Worm (Caenorhabditis elegans) whole organism, L4 larva: ENCODE data around the gene ZK185.4.

ENCODE experiments used
- F10B5.3 ChIP-seq: sonication (generic microtip); optimal IDR thresholded peaks from 2 replicates; lab custom pipeline; 2016; ENCODE audit warnings: mild to moderate bottlenecking, missing genetic modification characterization, missing compliant biosample characterization
- F26F4.8 ChIP-seq: fragments of 200-800 bp; sonication (Bioruptor generic); conservative IDR thresholded peaks from 2 replicates; pipeline ENCODE4 v1.3.6; 2022; ENCODE audit warnings: missing genetic modification characterization, missing compliant biosample characterization
- Y105C5A.15 ChIP-seq: fragments of 200-800 bp; sonication (Bioruptor generic); IDR thresholded peaks from 2 replicates; pipeline ENCODE4 v1.3.6; 2022; ENCODE audit warnings: missing genetic modification characterization, missing compliant biosample characterization
- aha-1 ChIP-seq: fragments of 150-350 bp; peaks from one replicate; lab custom pipeline; 2014; ENCODE audit warnings: missing biosample characterization, missing genetic modification characterization
- aly-2 ChIP-seq: sonication (generic microtip); optimal IDR thresholded peaks from 2 replicates; lab custom pipeline; 2018; ENCODE audit warnings: missing biosample characterization, missing genetic modification characterization
- ama-1 ChIP-seq: fragments of 150-350 bp; optimal IDR thresholded peaks from 2 replicates; lab custom pipeline; 2014; ENCODE audit warnings: inconsistent platforms, mixed read lengths
- arid-1 ChIP-seq: fragments of 200-800 bp; sonication (Bioruptor generic); conservative IDR thresholded peaks from 2 replicates; pipeline ENCODE4 v1.3.6; 2022; ENCODE audit warnings: missing genetic modification reagents, missing genetic modification characterization, missing compliant biosample characterization
- ceh-20 ChIP-seq: fragments of 200-800 bp; sonication (Bioruptor generic); IDR thresholded peaks from 2 replicates; pipeline ENCODE4 v1.3.6; 2022; ENCODE audit warnings: missing genetic modification reagents, missing genetic modification characterization, missing compliant biosample characterization
- ceh-62 ChIP-seq: sonication (generic microtip); optimal IDR thresholded peaks from 2 replicates; lab custom pipeline; 2017; ENCODE audit warnings: missing biosample characterization, missing genetic modification characterization
- ceh-82 ChIP-seq: sonication (generic microtip); optimal IDR thresholded peaks from 2 replicates; lab custom pipeline; 2017; ENCODE audit warnings: missing biosample characterization, missing genetic modification characterization
- cey-2 ChIP-seq: sonication (generic microtip); optimal IDR thresholded peaks from 3 replicates; lab custom pipeline; 2017; ENCODE audit warnings: missing genetic modification characterization, mild to moderate bottlenecking, missing compliant biosample characterization, antibody characterized with exemption, borderline replicate concordance; ENCODE audit not compliant: insufficient read depth
- dmd-6 ChIP-seq: fragments of 200-800 bp; sonication (Bioruptor generic); IDR thresholded peaks from 2 replicates; pipeline ENCODE4 v1.3.6; 2022; ENCODE audit warnings: missing genetic modification reagents, missing genetic modification characterization, missing compliant biosample characterization
- duxl-1 ChIP-seq: sonication (generic microtip); optimal IDR thresholded peaks from 2 replicates; lab custom pipeline; 2016; ENCODE audit warnings: mild to moderate bottlenecking, missing genetic modification characterization, moderate library complexity, missing compliant biosample characterization; ENCODE audit not compliant: poor library complexity
- dve-1 ChIP-seq: sonication (generic microtip); optimal IDR thresholded peaks from 2 replicates; lab custom pipeline; 2017; ENCODE audit warnings: antibody characterized with exemption, mild to moderate bottlenecking, missing genetic modification characterization, missing compliant biosample characterization; ENCODE audit not compliant: insufficient read depth
- fkh-10 ChIP-seq: fragments of 150-350 bp; optimal IDR thresholded peaks from 2 replicates; lab custom pipeline; 2014; ENCODE audit warnings: missing biosample characterization, missing genetic modification reagents, missing genetic modification characterization
- gei-8 ChIP-seq: fragments of 200-800 bp; sonication (Bioruptor generic); optimal IDR thresholded peaks from 2 replicates; lab custom pipeline; 2018; ENCODE audit warnings: mild to moderate bottlenecking, missing genetic modification characterization, missing compliant biosample characterization
- hif-1 ChIP-seq, 2 experiments: sonication (generic microtip); optimal IDR thresholded peaks; 2 replicates each; lab custom pipeline; 2016 to 2017; ENCODE audit warnings: missing compliant biosample characterization in 2 of 2, missing genetic modification characterization in 2 of 2, missing genetic modification reagents in 2 of 2, missing genotype in 2 of 2, mild to moderate bottlenecking in 1 of 2
- hlh-11 ChIP-seq: fragments of 200-800 bp; sonication (Bioruptor generic); optimal IDR thresholded peaks from 2 replicates; lab custom pipeline; 2018; ENCODE audit warnings: mild to moderate bottlenecking, missing genetic modification characterization, missing compliant biosample characterization
- hmg-1.1 ChIP-seq: fragments of 200-800 bp; sonication (Bioruptor generic); IDR thresholded peaks from 2 replicates; pipeline ENCODE4 v1.3.6; 2022; ENCODE audit warnings: missing genetic modification reagents, missing genetic modification characterization, missing compliant biosample characterization
- lim-7 ChIP-seq: fragments of 200-800 bp; sonication (Bioruptor generic); IDR thresholded peaks from 2 replicates; pipeline ENCODE4 v1.3.6; 2022; ENCODE audit warnings: missing genetic modification characterization, missing compliant biosample characterization
- lin-15B ChIP-seq: fragments of 150-350 bp; sonication (generic microtip); optimal IDR thresholded peaks from 3 replicates; lab custom pipeline; 2014; ENCODE audit warnings: missing biosample characterization, missing genetic modification characterization
- lir-3 ChIP-seq: sonication (generic microtip); optimal IDR thresholded peaks from 2 replicates; lab custom pipeline; 2016; ENCODE audit warnings: mild to moderate bottlenecking, missing genetic modification characterization, missing compliant biosample characterization
- lsy-2 ChIP-seq, 2 experiments: fragments of 150-350 bp in 1 of 2; sonication (generic microtip) in 1 of 2; optimal IDR thresholded peaks; 2 replicates each; lab custom pipeline; 2014 to 2017; ENCODE audit warnings: missing biosample characterization in 2 of 2, missing genetic modification characterization in 2 of 2
- madf-5 ChIP-seq, 2 experiments: fragments of 200-800 bp; sonication (Bioruptor generic); IDR thresholded peaks; 2 replicates each; pipeline ENCODE4 v1.3.6; 2022; ENCODE audit warnings: missing compliant biosample characterization in 2 of 2, missing genetic modification characterization in 2 of 2
- mxl-2 ChIP-seq: fragments of 200-800 bp; sonication (Bioruptor generic); conservative IDR thresholded peaks from 2 replicates; pipeline ENCODE4 v1.3.6; 2022; ENCODE audit warnings: missing genetic modification reagents, missing genetic modification characterization, missing compliant biosample characterization
- mxl-3 ChIP-seq: fragments of 200-800 bp; sonication (Bioruptor generic); optimal IDR thresholded peaks from 2 replicates; lab custom pipeline; 2018; ENCODE audit warnings: mild to moderate bottlenecking, missing genetic modification characterization, missing compliant biosample characterization
- nhr-10 ChIP-seq: fragments of 150-350 bp; optimal IDR thresholded peaks from 2 replicates; lab custom pipeline; 2014; ENCODE audit warnings: missing biosample characterization, missing genetic modification characterization
- nhr-111 ChIP-seq: fragments of 200-800 bp; sonication (Bioruptor generic); optimal IDR thresholded peaks from 2 replicates; lab custom pipeline; 2018; ENCODE audit warnings: mild to moderate bottlenecking, missing genetic modification characterization, missing compliant biosample characterization
- nhr-41 ChIP-seq: fragments of 200-800 bp; sonication (Bioruptor generic); IDR thresholded peaks from 2 replicates; pipeline ENCODE4 v1.3.6; 2022; ENCODE audit warnings: missing genetic modification reagents, missing genetic modification characterization, missing compliant biosample characterization
- nhr-48 ChIP-seq: sonication (generic microtip); optimal IDR thresholded peaks from 2 replicates; lab custom pipeline; 2016; ENCODE audit warnings: mild to moderate bottlenecking, missing genetic modification characterization, missing compliant biosample characterization
- spr-1 ChIP-seq: sonication (generic microtip); optimal IDR thresholded peaks from 2 replicates; lab custom pipeline; 2016; ENCODE audit warnings: mild to moderate bottlenecking, missing genetic modification characterization, missing compliant biosample characterization
- unc-62 ChIP-seq, 3 experiments: fragments of 150-350 bp in 1 of 3; sonication (generic microtip); optimal IDR thresholded peaks in 2 of 3; peaks in 1 of 3; 1 replicate in 1 of 3; 2 replicates in 2 of 3; lab custom pipeline; 2014 to 2017; ENCODE audit warnings: missing biosample characterization in 3 of 3, missing genetic modification characterization in 3 of 3, missing genetic modification reagents in 3 of 3, missing genotype in 1 of 3

The ZK185.4 gene

ce11 chrIV:4533025-4533424 is at the start of gene ZK185.4:
ZK185.4 (minus strand) TSS chrIV:4533125.
- TF ChIP-seq nhr-48 (tag; lab: Kevin White, UChicago) (no peak), nhr-41 (no peak), spr-1 (tag; lab: Kevin White, UChicago) (no peak), duxl-1 (tag; lab: Kevin White, UChicago) (no peak), hif-1 (tag; optimal IDR thresholded peaks at IDR 0.05; lab: Kevin White, UChicago) (no peak), aly-2 (tag; lab: Kevin White, UChicago) (no peak), ceh-20 (GFP tag; lab: Robert Waterston, UW) (no peak), mxl-2 (no peak), dmd-6 (GFP tag; lab: Robert Waterston, UW) (no peak), lin-15B (tag; lab: Kevin White, UChicago) (no peak), madf-5 (GFP tag; IDR thresholded peaks at IDR 0.05; lab: Robert Waterston, UW) (no peak), F26F4.8 (GFP tag; lab: Robert Waterston, UW) (no peak), nhr-111 (no peak), lir-3 (tag; lab: Kevin White, UChicago) (no peak), gei-8 (GFP tag; lab: Kevin White, UChicago) (no peak), ceh-62 (tag; lab: Kevin White, UChicago) (no peak), unc-62 (GFP tag; optimal IDR thresholded peaks at IDR 0.05 in 1 of 2; lab: Kevin White, UChicago) (no peak), unc-62 (tag; optimal IDR thresholded peaks at IDR 0.05; lab: Kevin White, UChicago) (no peak), fkh-10 (no peak), arid-1 (GFP tag; lab: Robert Waterston, UW) (no peak), ama-1 (lab: Kevin White, UChicago) (no peak)

- TF ChIP-seq mxl-3 (GFP tag; lab: Kevin White, UChicago), result no peak
- peak in 1 of 2 experiments; percentile 95 for TF ChIP-seq unc-62 (GFP tag; optimal IDR thresholded peaks at IDR 0.05 in 1 of 2; lab: Kevin White, UChicago)
- no peak for TF ChIP-seq unc-62 (tag; optimal IDR thresholded peaks at IDR 0.05; lab: Kevin White, UChicago)
- peak; percentile 86 for TF ChIP-seq aha-1 (tag; lab: Kevin White, UChicago)
- TF ChIP-seq, all 104 proteins: peak for 2
These were observed 46.5 kb upstream of the ZK185.4 start for ce11 chrIV:4579472-4579871.

- TF ChIP-seq ceh-82 (tag; lab: Kevin White, UChicago) (no peak), dve-1 (tag; lab: Kevin White, UChicago) (no peak), hlh-11 (tag; lab: Kevin White, UChicago) (no peak), F10B5.3 (tag; lab: Kevin White, UChicago) (no peak), unc-62 (GFP tag; optimal IDR thresholded peaks at IDR 0.05 in 1 of 2; lab: Kevin White, UChicago) (peak in 1 of 2 experiments; percentile 89), unc-62 (tag; optimal IDR thresholded peaks at IDR 0.05; lab: Kevin White, UChicago) (no peak), lim-7 (GFP tag; lab: Robert Waterston, UW) (no peak), lsy-2 (tag; optimal IDR thresholded peaks at IDR 0.05; lab: Kevin White, UChicago) (peak in 1 of 2 experiments; percentile 37), ceh-20 (GFP tag; lab: Robert Waterston, UW) (0 out of 2 replicates have a peak, but pooled peaks have one; percentile 28), nhr-10 (no peak), cey-2 (no peak), hmg-1.1 (GFP tag; lab: Robert Waterston, UW) (no peak), aha-1 (tag; lab: Kevin White, UChicago) (peak; percentile 53)
These were observed 43.9 kb upstream of the ZK185.4 start for ce11 chrIV:4576847-4577246.

- TF ChIP-seq aha-1 (tag; lab: Kevin White, UChicago) (peak; percentile 74), hmg-1.1 (GFP tag; lab: Robert Waterston, UW) (0 out of 2 replicates have a peak, but pooled peaks have one; percentile 33), unc-62 (GFP tag; optimal IDR thresholded peaks at IDR 0.05 in 1 of 2; lab: Kevin White, UChicago) (peak in 1 of 2 experiments; percentile 96), unc-62 (tag; optimal IDR thresholded peaks at IDR 0.05; lab: Kevin White, UChicago) (no peak), lsy-2 (tag; optimal IDR thresholded peaks at IDR 0.05; lab: Kevin White, UChicago) (no peak), Y105C5A.15 (GFP tag; lab: Robert Waterston, UW) (no peak)
These were observed 41.1 kb upstream of the ZK185.4 start for ce11 chrIV:4574051-4574450.
